Fruit fly (Drosophila melanogaster) whole organism, embryonic: ENCODE measurements around the gene CG8300.

Source experiments
- Awh ChIP-seq: fragments of 200-800 bp; sonication (Bioruptor generic); IDR thresholded peaks from 2 replicates; pipeline ENCODE4, ENCODE4 v1.3.6; 2022; ENCODE audit warnings: missing biosample characterization, missing genetic modification characterization
- CG10462 ChIP-seq: fragments of 200-800 bp; sonication (Bioruptor generic); optimal IDR thresholded peaks from 2 replicates; lab custom pipeline; 2016; ENCODE audit warnings: missing biosample characterization, missing genetic modification characterization
- CG11247 ChIP-seq: fragments of 200-800 bp; sonication (Bioruptor generic); IDR thresholded peaks from 2 replicates; pipeline ENCODE4 v1.3.6; 2022; ENCODE audit warnings: missing biosample characterization, missing genetic modification characterization
- CG11695 ChIP-seq: fragments of 200-800 bp; sonication (Bioruptor generic); IDR thresholded peaks from 3 replicates; pipeline ENCODE4 v1.3.6; 2022; ENCODE audit warnings: missing biosample characterization, missing genetic modification characterization
- CG12769 ChIP-seq: fragments of 200-800 bp; sonication (Bioruptor generic); optimal IDR thresholded peaks from 2 replicates; lab custom pipeline; 2019; ENCODE audit warnings: missing biosample characterization, mild to moderate bottlenecking, missing genetic modification characterization, moderate library complexity
- CG13775 ChIP-seq: fragments of 200-800 bp; sonication (Bioruptor generic); optimal IDR thresholded peaks from 3 replicates; lab custom pipeline; 2017; ENCODE audit warnings: missing biosample characterization, mild to moderate bottlenecking, missing genetic modification characterization
- CG13894 ChIP-seq: fragments of 200-800 bp; sonication (Bioruptor generic); optimal IDR thresholded peaks from 3 replicates; lab custom pipeline; 2018; ENCODE audit warnings: missing biosample characterization, mild to moderate bottlenecking, missing genetic modification characterization, moderate library complexity
- CG14965 ChIP-seq: fragments of 200-800 bp; sonication (Bioruptor generic); optimal IDR thresholded peaks from 2 replicates; lab custom pipeline; 2016; ENCODE audit warnings: missing biosample characterization, missing genetic modification characterization, borderline replicate concordance
- CG16813 ChIP-seq: fragments of 200-800 bp; sonication (Bioruptor generic); IDR thresholded peaks from 3 replicates; pipeline ENCODE4 v1.3.6; 2022; ENCODE audit warnings: missing biosample characterization, missing genetic modification characterization; ENCODE audit not compliant: partially characterized antibody
- CG18476 ChIP-seq: fragments of 200-800 bp; sonication (Bioruptor generic); optimal IDR thresholded peaks from 2 replicates; lab custom pipeline; 2016; ENCODE audit warnings: missing biosample characterization, mild to moderate bottlenecking, missing genetic modification characterization
- CG6254 ChIP-seq: fragments of 200-800 bp; sonication (Bioruptor generic); optimal IDR thresholded peaks from 3 replicates; lab custom pipeline; 2017; ENCODE audit warnings: mild to moderate bottlenecking, missing biosample characterization, missing genetic modification reagents, missing genetic modification characterization
- CG7786 ChIP-seq: fragments of 200-800 bp; sonication (Bioruptor generic); optimal IDR thresholded peaks from 2 replicates; lab custom pipeline; 2016; ENCODE audit warnings: missing biosample characterization, missing genetic modification characterization
- CG7839 ChIP-seq: fragments of 200-800 bp; sonication (Bioruptor generic); optimal IDR thresholded peaks from 3 replicates; lab custom pipeline; 2018; ENCODE audit warnings: missing biosample characterization, mild to moderate bottlenecking, missing genetic modification characterization, moderate library complexity
- CG8281 ChIP-seq: fragments of 200-800 bp; sonication (Bioruptor generic); optimal IDR thresholded peaks from 2 replicates; lab custom pipeline; 2018; ENCODE audit warnings: missing biosample characterization, mild to moderate bottlenecking, missing genetic modification characterization, moderate library complexity
- CG9609 ChIP-seq: fragments of 200-800 bp; sonication (Bioruptor generic); optimal IDR thresholded peaks from 3 replicates; lab custom pipeline; 2016; ENCODE audit warnings: missing biosample characterization, missing genetic modification characterization
- Dek ChIP-seq: fragments of 200-800 bp; sonication (Bioruptor generic); optimal IDR thresholded peaks from 3 replicates; lab custom pipeline; 2019; ENCODE audit warnings: missing biosample characterization, mild to moderate bottlenecking, missing genetic modification characterization, moderate library complexity
- Dll ChIP-seq: fragments of 200-800 bp; sonication (Bioruptor generic); IDR thresholded peaks from 4 replicates; pipeline ENCODE4 v1.3.6; 2022; ENCODE audit warnings: missing biosample characterization, missing genetic modification characterization; ENCODE audit not compliant: partially characterized antibody
- Dp ChIP-seq: fragments of 200-800 bp; sonication (Bioruptor generic); optimal IDR thresholded peaks from 2 replicates; lab custom pipeline; 2018; ENCODE audit warnings: missing biosample characterization, mild to moderate bottlenecking, missing genetic modification characterization, moderate library complexity
- Fer2 ChIP-seq: fragments of 200-800 bp; sonication (Bioruptor generic); optimal IDR thresholded peaks from 2 replicates; lab custom pipeline; 2018; ENCODE audit warnings: missing biosample characterization, mild to moderate bottlenecking, missing genetic modification characterization, moderate library complexity
- H2.0 ChIP-seq: fragments of 200-800 bp; sonication (Bioruptor generic); IDR thresholded peaks from 2 replicates; pipeline ENCODE4 v1.3.6; 2022; ENCODE audit warnings: missing biosample characterization, missing genetic modification characterization
- Hand ChIP-seq: fragments of 200-800 bp; sonication (Bioruptor generic); optimal IDR thresholded peaks from 2 replicates; lab custom pipeline; 2017; ENCODE audit warnings: mild to moderate bottlenecking, missing biosample characterization, missing genetic modification reagents, missing genetic modification characterization
- Lim3 ChIP-seq: fragments of 200-800 bp; sonication (Bioruptor generic); IDR thresholded peaks from 2 replicates; pipeline ENCODE4 v1.3.6; 2022; ENCODE audit warnings: missing biosample characterization, missing genetic modification characterization
- MTF-1 ChIP-seq: fragments of 200-800 bp; sonication (Bioruptor generic); optimal IDR thresholded peaks from 2 replicates; lab custom pipeline; 2018; ENCODE audit warnings: missing biosample characterization, mild to moderate bottlenecking, missing genetic modification characterization, borderline replicate concordance
- Med ChIP-seq: fragments of 200-800 bp; sonication (Bioruptor generic); peaks from one replicate; lab custom pipeline; 2016; ENCODE audit warnings: missing biosample characterization, missing genetic modification characterization, mild to moderate bottlenecking, inconsistent platforms, moderate library complexity
- Mrtf ChIP-seq: fragments of 200-800 bp; sonication (Bioruptor generic); IDR thresholded peaks from 3 replicates; pipeline ENCODE4 v1.3.6; 2022; ENCODE audit warnings: missing biosample characterization, missing genetic modification characterization
- NC2α ChIP-seq: fragments of 200-800 bp; sonication (Bioruptor generic); optimal IDR thresholded peaks from 2 replicates; lab custom pipeline; 2016; ENCODE audit warnings: missing biosample characterization, missing genetic modification characterization
- Nf-YA ChIP-seq: fragments of 200-800 bp; sonication (Bioruptor generic); IDR thresholded peaks from 2 replicates; pipeline ENCODE4 v1.3.6; 2022; ENCODE audit warnings: missing biosample characterization, missing genetic modification characterization
- Nf-YC ChIP-seq: fragments of 200-800 bp; optimal IDR thresholded peaks from 3 replicates; lab custom pipeline; 2019; ENCODE audit warnings: missing biosample characterization, mild to moderate bottlenecking, missing genetic modification characterization, moderate library complexity
- Opbp ChIP-seq: fragments of 200-800 bp; sonication (Bioruptor generic); IDR thresholded peaks from 3 replicates; pipeline ENCODE4 v1.3.6; 2022; ENCODE audit warnings: missing biosample characterization, missing genetic modification characterization; ENCODE audit not compliant: partially characterized antibody
- PHDP ChIP-seq: fragments of 200-800 bp; sonication (Bioruptor generic); optimal IDR thresholded peaks from 3 replicates; lab custom pipeline; 2018; ENCODE audit warnings: missing biosample characterization, mild to moderate bottlenecking, missing genetic modification characterization, moderate library complexity
- Rx ChIP-seq: fragments of 200-800 bp; sonication (Bioruptor generic); IDR thresholded peaks from 2 replicates; pipeline ENCODE4 v1.3.6; 2022; ENCODE audit warnings: missing biosample characterization, missing genetic modification characterization
- Vsx1 ChIP-seq: fragments of 200-800 bp; sonication (Bioruptor generic); optimal IDR thresholded peaks from 2 replicates; lab custom pipeline; 2017; ENCODE audit warnings: missing biosample characterization, mild to moderate bottlenecking, missing genetic modification characterization, missing genetic modification reagents
- btn ChIP-seq: fragments of 200-800 bp; sonication (Bioruptor generic); optimal IDR thresholded peaks from 2 replicates; lab custom pipeline; 2016; ENCODE audit warnings: missing biosample characterization, missing genetic modification characterization
- chif ChIP-seq, 2 experiments: fragments of 200-800 bp; sonication (Bioruptor generic); optimal IDR thresholded peaks; 3 replicates each; lab custom pipeline; 2016; ENCODE audit warnings: missing biosample characterization in 2 of 2, missing genetic modification characterization in 2 of 2
- chinmo ChIP-seq: fragments of 200-800 bp; sonication (Bioruptor generic); IDR thresholded peaks from 4 replicates; pipeline ENCODE4 v1.3.6; 2022; ENCODE audit warnings: missing biosample characterization, missing genetic modification characterization; ENCODE audit not compliant: partially characterized antibody
- crc ChIP-seq: fragments of 200-800 bp; sonication (Bioruptor generic); optimal IDR thresholded peaks from 2 replicates; lab custom pipeline; 2016; ENCODE audit warnings: missing biosample characterization, missing genetic modification characterization
- dmrt11E ChIP-seq: fragments of 200-800 bp; sonication (Bioruptor generic); optimal IDR thresholded peaks from 3 replicates; lab custom pipeline; 2018; ENCODE audit warnings: missing biosample characterization, mild to moderate bottlenecking, missing genetic modification characterization, moderate library complexity
- eyg ChIP-seq: fragments of 200-800 bp; sonication (Bioruptor generic); optimal IDR thresholded peaks from 3 replicates; lab custom pipeline; 2016; ENCODE audit warnings: missing biosample characterization, missing genetic modification characterization
- fd102C ChIP-seq: fragments of 200-800 bp; sonication (Bioruptor generic); optimal IDR thresholded peaks from 2 replicates; lab custom pipeline; 2018; ENCODE audit warnings: missing biosample characterization, mild to moderate bottlenecking, missing genetic modification characterization, moderate library complexity
- gro ChIP-seq: fragments of 200-800 bp; sonication (Bioruptor generic); optimal IDR thresholded peaks from 2 replicates; lab custom pipeline; 2016; ENCODE audit warnings: missing biosample characterization, missing genetic modification characterization
- klu ChIP-seq: fragments of 200-800 bp; sonication (Bioruptor generic); IDR thresholded peaks from 2 replicates; pipeline ENCODE4 v1.3.6; 2022; ENCODE audit warnings: missing biosample characterization, missing genetic modification characterization
- pfk ChIP-seq: fragments of 200-800 bp; sonication (Bioruptor generic); optimal IDR thresholded peaks from 2 replicates; lab custom pipeline; 2018; ENCODE audit warnings: missing biosample characterization, mild to moderate bottlenecking, missing genetic modification characterization, moderate library complexity
- row ChIP-seq: fragments of 200-800 bp; sonication (Bioruptor generic); IDR thresholded peaks from 3 replicates; pipeline ENCODE4 v1.3.6; 2022; ENCODE audit warnings: missing biosample characterization, missing genetic modification characterization
- sd ChIP-seq: fragments of 200-800 bp; sonication (Bioruptor generic); optimal IDR thresholded peaks from 3 replicates; lab custom pipeline; 2018; ENCODE audit warnings: missing biosample characterization, mild to moderate bottlenecking, missing genetic modification characterization, moderate library complexity
- sim ChIP-seq: fragments of 200-800 bp; sonication (Bioruptor generic); IDR thresholded peaks from 2 replicates; pipeline ENCODE4 v1.3.6; 2022; ENCODE audit warnings: missing biosample characterization, missing genetic modification characterization
- sisA ChIP-seq: fragments of 200-800 bp; sonication (Bioruptor generic); IDR thresholded peaks from 2 replicates; pipeline ENCODE4 v1.3.6; 2022; ENCODE audit warnings: missing biosample characterization, missing genetic modification characterization
- sob ChIP-seq: fragments of 200-800 bp; sonication (Bioruptor generic); IDR thresholded peaks from 2 replicates; pipeline ENCODE4 v1.3.6; 2022; ENCODE audit warnings: missing biosample characterization, missing genetic modification characterization
- sug ChIP-seq: fragments of 200-800 bp; optimal IDR thresholded peaks from 2 replicates; lab custom pipeline; 2019; ENCODE audit warnings: missing biosample characterization, mild to moderate bottlenecking, missing genetic modification characterization, moderate library complexity
- tup ChIP-seq: fragments of 200-800 bp; sonication (Bioruptor generic); optimal IDR thresholded peaks from 2 replicates; lab custom pipeline; 2016; ENCODE audit warnings: missing biosample characterization, mild to moderate bottlenecking, missing genetic modification characterization, moderate library complexity
- tx ChIP-seq: fragments of 200-800 bp; sonication (Bioruptor generic); optimal IDR thresholded peaks from 2 replicates; lab custom pipeline; 2016; ENCODE audit warnings: missing biosample characterization, missing genetic modification characterization
- unc-4 ChIP-seq: fragments of 200-800 bp; sonication (Bioruptor generic); IDR thresholded peaks from 2 replicates; pipeline ENCODE4 v1.3.6; 2022; ENCODE audit warnings: missing biosample characterization, missing genetic modification characterization; ENCODE audit not compliant: partially characterized antibody
- unpg ChIP-seq: fragments of 200-800 bp; sonication (Bioruptor generic); optimal IDR thresholded peaks from 3 replicates; lab custom pipeline; 2018; ENCODE audit warnings: missing biosample characterization, mild to moderate bottlenecking, missing genetic modification characterization, moderate library complexity

Gene CG8300

DNA sequence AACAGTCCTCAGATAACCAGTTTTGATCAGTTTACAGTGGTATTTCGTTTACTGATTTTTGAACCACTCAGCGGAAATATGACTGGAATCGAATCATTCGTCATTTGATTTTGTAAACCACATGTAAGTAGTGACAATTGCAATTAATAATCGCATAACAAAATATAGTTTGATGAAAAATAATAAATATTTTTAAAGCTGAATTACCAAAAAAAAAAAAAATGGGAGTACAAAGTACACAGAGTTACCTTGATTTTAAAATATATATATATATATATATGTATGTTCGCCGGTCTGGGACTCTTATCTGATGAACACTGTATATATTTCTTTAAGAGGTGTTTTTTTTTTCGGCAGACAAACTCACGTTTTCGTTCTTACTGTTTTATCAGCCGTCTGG is 37.4 kb upstream of the CG8300 start (continued):
- TF ChIP-seq CG12769 (tag; lab: Kevin White, UChicago), result no peak
- TF ChIP-seq chif (GFP tag; optimal IDR thresholded peaks at IDR 0.05; lab: Kevin White, UChicago), result no peak
- TF ChIP-seq CG6254, result no peak
- no peak for TF ChIP-seq sob
- no peak for TF ChIP-seq fd102C (GFP tag; lab: Kevin White, UChicago)
- no peak for TF ChIP-seq Mrtf (GFP tag; lab: Robert Waterston, UW)
- no peak for TF ChIP-seq Nf-YA
- no peak for TF ChIP-seq CG18476 (GFP tag; lab: Kevin White, UChicago)
- no peak for TF ChIP-seq unpg (GFP tag; lab: Kevin White, UChicago)
- peak; percentile 20 for TF ChIP-seq CG13894
- TF ChIP-seq eyg (GFP tag; lab: Kevin White, UChicago), result no peak
- no peak for TF ChIP-seq Fer2 (tag; lab: Kevin White, UChicago)
- TF ChIP-seq unc-4 (GFP tag; lab: Robert Waterston, UW), result no peak
- no peak for TF ChIP-seq sim (GFP tag; lab: Robert Waterston, UW)
- no peak for TF ChIP-seq CG9609 (GFP tag; lab: Kevin White, UChicago)
- TF ChIP-seq CG11695, result 0 out of 3 replicates have a peak, but pooled peaks have one; percentile 7
- TF ChIP-seq btn (GFP tag; lab: Kevin White, UChicago), result no peak
- no peak for TF ChIP-seq CG13775 (GFP tag; lab: Kevin White, UChicago)
- TF ChIP-seq sisA (GFP tag; lab: Robert Waterston, UW), result no peak
- no peak for TF ChIP-seq klu (GFP tag; lab: Robert Waterston, UW)
- no peak for TF ChIP-seq NC2α (GFP tag; lab: Kevin White, UChicago)
- no peak for TF ChIP-seq Dp (GFP tag; lab: Kevin White, UChicago)
- TF ChIP-seq CG7839 (tag; lab: Kevin White, UChicago), result peak; percentile 1
- no peak for TF ChIP-seq Hand (GFP tag; lab: Kevin White, UChicago)
- TF ChIP-seq Dll (GFP tag; lab: Robert Waterston, UW), result no peak
- TF ChIP-seq sug (tag; lab: Kevin White, UChicago), result peak; percentile 1
- no peak for TF ChIP-seq dmrt11E
- no peak for TF ChIP-seq MTF-1
- TF ChIP-seq Vsx1 (GFP tag; lab: Kevin White, UChicago), result no peak
- TF ChIP-seq Nf-YC, result no peak
- TF ChIP-seq H2.0 (GFP tag; lab: Robert Waterston, UW), result no peak
- TF ChIP-seq CG11247 (GFP tag; lab: Robert Waterston, UW), result no peak
- TF ChIP-seq PHDP (tag; lab: Kevin White, UChicago), result no peak
- TF ChIP-seq Med (GFP tag; lab: Kevin White, UChicago), result peak; percentile 27
- no peak for TF ChIP-seq CG16813 (GFP tag; lab: Robert Waterston, UW)
- TF ChIP-seq crc (GFP tag; lab: Kevin White, UChicago), result no peak

DNA sequence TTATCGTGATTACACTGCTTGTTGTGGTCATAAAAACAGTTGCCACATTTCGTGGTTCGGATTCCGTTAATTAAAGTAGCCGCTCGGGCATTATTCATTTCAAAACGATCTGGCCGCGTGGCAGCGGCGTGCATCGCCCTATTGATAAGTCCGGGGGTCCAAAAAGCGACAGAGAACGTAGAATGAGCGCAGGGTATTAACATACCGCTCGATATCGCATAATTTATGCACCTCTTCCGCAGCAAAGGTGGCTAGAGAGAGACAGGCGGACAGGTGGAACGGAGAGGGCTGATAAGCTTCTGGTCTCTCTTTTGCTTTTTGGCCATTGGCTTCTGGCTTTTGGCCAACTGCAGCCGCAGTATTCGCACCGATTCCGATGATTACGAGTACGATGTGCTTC is 36.6 kb upstream of the CG8300 start:
- no peak for TF ChIP-seq pfk
- TF ChIP-seq gro (GFP tag; lab: Kevin White, UChicago), result no peak
- TF ChIP-seq tup (GFP tag; lab: Kevin White, UChicago), result no peak
- TF ChIP-seq sd (tag; lab: Kevin White, UChicago), result peak; percentile 11
- no peak for TF ChIP-seq CG7786 (GFP tag; lab: Kevin White, UChicago)
- TF ChIP-seq CG8281 (tag; lab: Kevin White, UChicago), result no peak
- TF ChIP-seq row (GFP tag; lab: Robert Waterston, UW), result no peak
- TF ChIP-seq CG10462 (GFP tag; lab: Kevin White, UChicago), result no peak
- TF ChIP-seq sug (tag; lab: Kevin White, UChicago), result peak; percentile 60
- TF ChIP-seq Opbp (GFP tag; lab: Robert Waterston, UW), result no peak
- peak; percentile 71; the same call in 1 of the 4 replicates for TF ChIP-seq chinmo (GFP tag; lab: Robert Waterston, UW)
- TF ChIP-seq Awh (GFP tag; lab: Robert Waterston, UW), result peak; percentile 32; the same call in 1 of the 2 replicates
- no peak for TF ChIP-seq Dek (tag; lab: Kevin White, UChicago)
- no peak for TF ChIP-seq tx
- no peak for TF ChIP-seq Rx (GFP tag; lab: Robert Waterston, UW)
- TF ChIP-seq Lim3, result no peak
- TF ChIP-seq CG14965, result no peak
